Fruit fly (Drosophila melanogaster): ENCODE measurements around the gene CG34241.

Gene CG34241

dm6 chr3L:12118156-12118555 lies 9.6 kb upstream of the CG34241 start, which contains the start of gene ssp:
Gene ssp (plus strand): TSS chr3L:12118257.
- TF ChIP-seq CG8159 (tag; optimal IDR thresholded peaks at IDR 0.05) (no peak), CG13204 (GFP tag; optimal IDR thresholded peaks at IDR 0.05) (no peak), CG34367 (tag; optimal IDR thresholded peaks at IDR 0.05) (no peak), gl (tag; optimal IDR thresholded peaks at IDR 0.05) (no peak), CG12605 (GFP tag; IDR thresholded peaks at IDR 0.05) (no peak), Snoo (tag; optimal IDR thresholded peaks at IDR 0.05) (no peak), CG9948 (tag; optimal IDR thresholded peaks at IDR 0.05) (no peak), CG14655 (GFP tag; optimal IDR thresholded peaks at IDR 0.05) (no peak), EcR (GFP tag; optimal IDR thresholded peaks at IDR 0.05) (no peak), Pif1B (GFP tag; optimal IDR thresholded peaks at IDR 0.05) (no peak), CG10348 (GFP tag; IDR thresholded peaks at IDR 0.05) (no peak), CG4496 (GFP tag; IDR thresholded peaks at IDR 0.05) (no peak), CG32121 (GFP tag; IDR thresholded peaks at IDR 0.05) (no peak), D1 (tag; optimal IDR thresholded peaks at IDR 0.05) (no peak), Pif1A (GFP tag; optimal IDR thresholded peaks at IDR 0.05) (no peak), Ets98B (GFP tag; IDR thresholded peaks at IDR 0.05) (no peak), rn (GFP tag; IDR thresholded peaks at IDR 0.05) (no peak)

- no peak for TF ChIP-seq CG17806 (tag; optimal IDR thresholded peaks at IDR 0.05)
Observed at dm6 chr3L:12118631-12119030, 9.1 kb upstream of the CG34241 start.

- TF ChIP-seq Snoo (tag; optimal IDR thresholded peaks at IDR 0.05) (no peak), EcR (GFP tag; optimal IDR thresholded peaks at IDR 0.05) (no peak), CG10348 (GFP tag; IDR thresholded peaks at IDR 0.05) (no peak), CG8301 (tag; optimal IDR thresholded peaks at IDR 0.05) (no peak), CG8159 (tag; optimal IDR thresholded peaks at IDR 0.05) (no peak), rn (GFP tag; IDR thresholded peaks at IDR 0.05) (no peak), CG4496 (GFP tag; IDR thresholded peaks at IDR 0.05) (no peak), CG14655 (GFP tag; optimal IDR thresholded peaks at IDR 0.05) (no peak), Pif1B (GFP tag; optimal IDR thresholded peaks at IDR 0.05) (no peak)
Observed at dm6 chr3L:12119875-12120485, 7.8 kb upstream of the CG34241 start, which contains the start of gene CG11560. Gene CG11560 (plus strand): TSS chr3L:12120019.

dm6 chr3L:12122891-12123290 lies 4.9 kb upstream of the CG34241 start:
- TF ChIP-seq fd96Ca (GFP tag; IDR thresholded peaks at IDR 0.05), result no peak
- TF ChIP-seq Snoo (tag; optimal IDR thresholded peaks at IDR 0.05), result no peak
- TF ChIP-seq D1 (tag; optimal IDR thresholded peaks at IDR 0.05), result no peak

dm6 chr3L:12124138-12124583 lies 3.6 kb upstream of the CG34241 start:
- peak; percentile 4 for TF ChIP-seq CG34367 (tag; optimal IDR thresholded peaks at IDR 0.05)
- TF ChIP-seq rn (GFP tag; IDR thresholded peaks at IDR 0.05), result no peak
- 0 out of 2 replicates have a peak, but pooled peaks have one; percentile 28 for TF ChIP-seq CG12605 (GFP tag; IDR thresholded peaks at IDR 0.05)
- no peak for TF ChIP-seq Snoo (tag; optimal IDR thresholded peaks at IDR 0.05)
- peak; percentile 20 for TF ChIP-seq CG15710 (tag; optimal IDR thresholded peaks at IDR 0.05)
- peak; percentile 50 for TF ChIP-seq EcR (GFP tag; optimal IDR thresholded peaks at IDR 0.05)
- no peak for TF ChIP-seq Pif1A (GFP tag; optimal IDR thresholded peaks at IDR 0.05)
- TF ChIP-seq gl (tag; optimal IDR thresholded peaks at IDR 0.05), result peak; percentile 16
- TF ChIP-seq CG32121 (GFP tag; IDR thresholded peaks at IDR 0.05), result peak; percentile 64
- no peak for TF ChIP-seq CG14655 (GFP tag; optimal IDR thresholded peaks at IDR 0.05)
- TF ChIP-seq fd96Ca (GFP tag; IDR thresholded peaks at IDR 0.05), result peak; percentile 54; the same call in 1 of the 3 replicates
- no peak for TF ChIP-seq D1 (tag; optimal IDR thresholded peaks at IDR 0.05)
- peak; percentile 78 for TF ChIP-seq CG13204 (GFP tag; optimal IDR thresholded peaks at IDR 0.05)
- peak; percentile 6 for TF ChIP-seq CG8159 (tag; optimal IDR thresholded peaks at IDR 0.05)
- TF ChIP-seq CG10348 (GFP tag; IDR thresholded peaks at IDR 0.05), result no peak
- no peak for TF ChIP-seq CG8301 (tag; optimal IDR thresholded peaks at IDR 0.05)
- no peak for TF ChIP-seq Pif1B (GFP tag; optimal IDR thresholded peaks at IDR 0.05)
- no peak for TF ChIP-seq CG9948 (tag; optimal IDR thresholded peaks at IDR 0.05)
- no peak for TF ChIP-seq CG4496 (GFP tag; IDR thresholded peaks at IDR 0.05)
- peak; percentile 3 for TF ChIP-seq CG17806 (tag; optimal IDR thresholded peaks at IDR 0.05)
- TF ChIP-seq Ets98B (GFP tag; IDR thresholded peaks at IDR 0.05), result peak; percentile 57; the same call in 1 of the 2 replicates

dm6 chr3L:12124975-12125374 lies 2.8 kb upstream of the CG34241 start, which contains the start of gene yps:
Gene yps (minus strand): TSS chr3L:12125150.
- TF ChIP-seq CG13204 (GFP tag; optimal IDR thresholded peaks at IDR 0.05) (peak; percentile 81), fd96Ca (GFP tag; IDR thresholded peaks at IDR 0.05) (peak; percentile 76), rn (GFP tag; IDR thresholded peaks at IDR 0.05) (no peak), Ets98B (GFP tag; IDR thresholded peaks at IDR 0.05) (peak; percentile 76), CG10348 (GFP tag; IDR thresholded peaks at IDR 0.05) (no peak), EcR (GFP tag; optimal IDR thresholded peaks at IDR 0.05) (no peak), Pif1B (GFP tag; optimal IDR thresholded peaks at IDR 0.05) (peak; percentile 80), Snoo (tag; optimal IDR thresholded peaks at IDR 0.05) (peak; percentile 93), CG12605 (GFP tag; IDR thresholded peaks at IDR 0.05) (peak; percentile 76), CG8301 (tag; optimal IDR thresholded peaks at IDR 0.05) (peak; percentile 57), CG34367 (tag; optimal IDR thresholded peaks at IDR 0.05) (peak; percentile 79), CG32121 (GFP tag; IDR thresholded peaks at IDR 0.05) (no peak), Pif1A (GFP tag; optimal IDR thresholded peaks at IDR 0.05) (peak; percentile 88), CG9948 (tag; optimal IDR thresholded peaks at IDR 0.05) (peak; percentile 21), CG14655 (GFP tag; optimal IDR thresholded peaks at IDR 0.05) (no peak), CG4496 (GFP tag; IDR thresholded peaks at IDR 0.05) (peak; percentile 94), CG17806 (tag; optimal IDR thresholded peaks at IDR 0.05) (peak; percentile 56), D1 (tag; optimal IDR thresholded peaks at IDR 0.05) (no peak), CG15710 (tag; optimal IDR thresholded peaks at IDR 0.05) (peak; percentile 65), gl (tag; optimal IDR thresholded peaks at IDR 0.05) (peak; percentile 75), CG8159 (tag; optimal IDR thresholded peaks at IDR 0.05) (peak; percentile 64)
